ENCODE assay signal across 2 fruit fly cellular contexts in genomic region chr3L:17980772-17981492, dm6.
TF ChIP-seq lines count a peak whose summit lies in the region.

No protein-coding gene starts in this region.

TF ChIP-seq in whole organism, embryonic, 481 proteins besides CTCF, POLR2A, EP300 and RAD21 (continued from another document and continues in another):
- TF ChIP-seq CG17912 (GFP tag; optimal IDR thresholded peaks at IDR 0.05; lab: Kevin White, UChicago), result no peak
- peak; percentile 32; the same call in 1 of the 3 replicates for TF ChIP-seq row (GFP tag; IDR thresholded peaks at IDR 0.05; lab: Robert Waterston, UW)
- peak; percentile 35 for TF ChIP-seq CG1603 (tag; optimal IDR thresholded peaks at IDR 0.05; lab: Kevin White, UChicago)
- TF ChIP-seq gem (tag; optimal IDR thresholded peaks at IDR 0.05; lab: Kevin White, UChicago), result peak; percentile 57
- peak; percentile 9 for TF ChIP-seq Spps (tag; optimal IDR thresholded peaks at IDR 0.05; lab: Kevin White, UChicago)
- peak; percentile 18 for TF ChIP-seq CG17359 (tag; optimal IDR thresholded peaks at IDR 0.05; lab: Kevin White, UChicago)
- no peak for TF ChIP-seq Scr (GFP tag; IDR thresholded peaks at IDR 0.05; lab: Robert Waterston, UW; ENCODE audit: partially characterized antibody)
- TF ChIP-seq CG17328 (GFP tag; IDR thresholded peaks at IDR 0.05; lab: Robert Waterston, UW), result peak; percentile 9; the same call in 1 of the 2 replicates
- no peak for TF ChIP-seq HLH54F (GFP tag; optimal IDR thresholded peaks at IDR 0.05; lab: Kevin White, UChicago)
- no peak for TF ChIP-seq CG6654 (GFP tag; optimal IDR thresholded peaks at IDR 0.05; lab: Kevin White, UChicago)
- TF ChIP-seq CG8359 (GFP tag; optimal IDR thresholded peaks at IDR 0.05; lab: Kevin White, UChicago; ENCODE audit: borderline replicate concordance), result no peak
- no peak for TF ChIP-seq CG18619 (GFP tag; optimal IDR thresholded peaks at IDR 0.05; lab: Kevin White, UChicago)
- peak; percentile 18 for TF ChIP-seq CG17829 (tag; optimal IDR thresholded peaks at IDR 0.05; lab: Kevin White, UChicago)
- peak; percentile 47 for TF ChIP-seq Blimp-1 (GFP tag; optimal IDR thresholded peaks at IDR 0.05; lab: Kevin White, UChicago)
- no peak for TF ChIP-seq ssp (GFP tag; IDR thresholded peaks at IDR 0.05; lab: Robert Waterston, UW)
- peak in 1 of 3 experiments; percentile 47 for TF ChIP-seq lola (GFP tag; optimal IDR thresholded peaks at IDR 0.05; lab: Kevin White, UChicago)
- peak; percentile 35; the same call in 1 of the 2 replicates for TF ChIP-seq Xrp1 (GFP tag; IDR thresholded peaks at IDR 0.05; lab: Robert Waterston, UW)
- peak; percentile 77 for TF ChIP-seq sens (GFP tag; lab: Kevin White, UChicago)
- no peak for TF ChIP-seq her (GFP tag; optimal IDR thresholded peaks at IDR 0.05; lab: Kevin White, UChicago)
- TF ChIP-seq CoRest (tag; optimal IDR thresholded peaks at IDR 0.05; lab: Kevin White, UChicago), result peak; percentile 18
- peak; percentile 3 for TF ChIP-seq Xbp1 (GFP tag; optimal IDR thresholded peaks at IDR 0.05; lab: Kevin White, UChicago)
- TF ChIP-seq crol (GFP tag; IDR thresholded peaks at IDR 0.05; lab: Robert Waterston, UW), result 0 out of 2 replicates have a peak, but pooled peaks have one; percentile 8
- no peak for TF ChIP-seq Pdp1 (GFP tag; optimal IDR thresholded peaks at IDR 0.05; lab: Kevin White, UChicago)
- TF ChIP-seq Ptx1 (GFP tag; IDR thresholded peaks at IDR 0.05; lab: Robert Waterston, UW), result 0 out of 2 replicates have a peak, but pooled peaks have one; percentile 15
- TF ChIP-seq CG14965 (GFP tag; optimal IDR thresholded peaks at IDR 0.05; lab: Kevin White, UChicago; ENCODE audit: borderline replicate concordance), result peak; percentile 0
- no peak for TF ChIP-seq E2f2 (GFP tag; IDR thresholded peaks at IDR 0.05; lab: Robert Waterston, UW)
- peak; percentile 12 for TF ChIP-seq CG4424 (GFP tag; optimal IDR thresholded peaks at IDR 0.05; lab: Kevin White, UChicago)
- TF ChIP-seq nom (GFP tag; optimal IDR thresholded peaks at IDR 0.05; lab: Kevin White, UChicago), result no peak
- peak; percentile 35 for TF ChIP-seq nmo (GFP tag; optimal IDR thresholded peaks at IDR 0.05; lab: Kevin White, UChicago)
- TF ChIP-seq gcm (GFP tag; optimal IDR thresholded peaks at IDR 0.05; lab: Kevin White, UChicago), result no peak
- no peak for TF ChIP-seq Gug (GFP tag; IDR thresholded peaks at IDR 0.05; lab: Robert Waterston, UW)
- TF ChIP-seq CG4730 (GFP tag; IDR thresholded peaks at IDR 0.05; lab: Robert Waterston, UW), result no peak
- TF ChIP-seq CG10462 (GFP tag; optimal IDR thresholded peaks at IDR 0.05; lab: Kevin White, UChicago), result no peak
- no peak for TF ChIP-seq luna (GFP tag; optimal IDR thresholded peaks at IDR 0.05; lab: Kevin White, UChicago)
- no peak for TF ChIP-seq Abd-B (GFP tag; optimal IDR thresholded peaks at IDR 0.05; lab: Kevin White, UChicago)
- no peak for TF ChIP-seq h (optimal IDR thresholded peaks at IDR 0.05; lab: Kevin White, UChicago)
- TF ChIP-seq stc (GFP tag; IDR thresholded peaks at IDR 0.05; lab: Robert Waterston, UW), result no peak
- no peak for TF ChIP-seq ham (GFP tag; IDR thresholded peaks at IDR 0.05; lab: Robert Waterston, UW)
- peak; percentile 25 for TF ChIP-seq CG30403 (GFP tag; optimal IDR thresholded peaks at IDR 0.05; lab: Kevin White, UChicago)
- TF ChIP-seq CG16813 (GFP tag; IDR thresholded peaks at IDR 0.05; lab: Robert Waterston, UW; ENCODE audit: partially characterized antibody), result no peak
- TF ChIP-seq CG12659 (GFP tag; optimal IDR thresholded peaks at IDR 0.05; lab: Kevin White, UChicago), result no peak
- no peak for TF ChIP-seq CG9797 (GFP tag; optimal IDR thresholded peaks at IDR 0.05; lab: Kevin White, UChicago)
- TF ChIP-seq Hsf (GFP tag; optimal IDR thresholded peaks at IDR 0.05; lab: Kevin White, UChicago), result no peak
- TF ChIP-seq sc (optimal IDR thresholded peaks at IDR 0.05; lab: Kevin White, UChicago), result no peak
- TF ChIP-seq sc (GFP tag; optimal IDR thresholded peaks at IDR 0.05; lab: Kevin White, UChicago), result peak; percentile 32
- no peak for TF ChIP-seq tin (GFP tag; optimal IDR thresholded peaks at IDR 0.05; lab: Kevin White, UChicago)
- peak; percentile 33 for TF ChIP-seq CG10979 (tag; optimal IDR thresholded peaks at IDR 0.05; lab: Kevin White, UChicago)
- TF ChIP-seq Oli (tag; optimal IDR thresholded peaks at IDR 0.05; lab: Kevin White, UChicago), result peak; percentile 36
- no peak for TF ChIP-seq CG2199 (GFP tag; IDR thresholded peaks at IDR 0.05; lab: Robert Waterston, UW)
- TF ChIP-seq CG11504 (tag; optimal IDR thresholded peaks at IDR 0.05; lab: Kevin White, UChicago), result peak; percentile 40
- no peak for TF ChIP-seq Stat92E (GFP tag; optimal IDR thresholded peaks at IDR 0.05; lab: Kevin White, UChicago)
- TF ChIP-seq zf30C (GFP tag; optimal IDR thresholded peaks at IDR 0.05; lab: Kevin White, UChicago), result peak; percentile 30
- no peak for TF ChIP-seq Opbp (GFP tag; IDR thresholded peaks at IDR 0.05; lab: Robert Waterston, UW; ENCODE audit: partially characterized antibody)
- no peak for TF ChIP-seq ci (GFP tag; IDR thresholded peaks at IDR 0.05; lab: Robert Waterston, UW)
- TF ChIP-seq pros (GFP tag; optimal IDR thresholded peaks at IDR 0.05; lab: Kevin White, UChicago), result no peak
- TF ChIP-seq CG2678 (tag; optimal IDR thresholded peaks at IDR 0.05; lab: Kevin White, UChicago), result peak; percentile 31
- TF ChIP-seq NC2α (GFP tag; optimal IDR thresholded peaks at IDR 0.05; lab: Kevin White, UChicago), result no peak
- peak in 1 of 2 experiments; percentile 58 for TF ChIP-seq bsh (GFP tag; optimal IDR thresholded peaks at IDR 0.05; lab: Kevin White, UChicago)
- TF ChIP-seq az2 (GFP tag; optimal IDR thresholded peaks at IDR 0.05; lab: Kevin White, UChicago), result peak; percentile 25
- no peak for TF ChIP-seq Hand (GFP tag; optimal IDR thresholded peaks at IDR 0.05; lab: Kevin White, UChicago)
- peak; percentile 15 for TF ChIP-seq CG2875 (GFP tag; optimal IDR thresholded peaks at IDR 0.05; lab: Kevin White, UChicago)
- peak; percentile 21 for TF ChIP-seq dmrt99B (tag; optimal IDR thresholded peaks at IDR 0.05; lab: Kevin White, UChicago)
- TF ChIP-seq dmrt11E (tag; optimal IDR thresholded peaks at IDR 0.05; lab: Kevin White, UChicago), result peak; percentile 19
- TF ChIP-seq CG9727 (GFP tag; optimal IDR thresholded peaks at IDR 0.05; lab: Kevin White, UChicago), result peak; percentile 10
- TF ChIP-seq Hr3 (GFP tag; optimal IDR thresholded peaks at IDR 0.05; lab: Kevin White, UChicago), result peak; percentile 21
- TF ChIP-seq CG17385 (GFP tag; optimal IDR thresholded peaks at IDR 0.05; lab: Kevin White, UChicago), result peak; percentile 11

TF ChIP-seq in whole organism, prepupa, 60 proteins besides CTCF, POLR2A, EP300 and RAD21 (continued from another document):
- TF ChIP-seq CG4318 (GFP tag; optimal IDR thresholded peaks at IDR 0.05; lab: Kevin White, UChicago) (peak; percentile 83), CG11294 (GFP tag; IDR thresholded peaks at IDR 0.05; lab: Robert Waterston, UW) (peak; percentile 71), Eip93F (GFP tag; optimal IDR thresholded peaks at IDR 0.05; lab: Kevin White, UChicago) (no peak), CG11762 (GFP tag; optimal IDR thresholded peaks at IDR 0.05; lab: Kevin White, UChicago; ENCODE audit: insufficient read depth) (peak; percentile 33), CG16779 (tag; optimal IDR thresholded peaks at IDR 0.05; lab: Kevin White, UChicago) (no peak), Sox14 (GFP tag; optimal IDR thresholded peaks at IDR 0.05; lab: Kevin White, UChicago) (peak; percentile 37), Gug (GFP tag; IDR thresholded peaks at IDR 0.05; lab: Robert Waterston, UW) (peak; percentile 82), topi (GFP tag; optimal IDR thresholded peaks at IDR 0.05; lab: Kevin White, UChicago) (no peak), CG6854 (GFP tag; optimal IDR thresholded peaks at IDR 0.05; lab: Kevin White, UChicago) (no peak), CG3919 (GFP tag; optimal IDR thresholded peaks at IDR 0.05; lab: Kevin White, UChicago) (peak; percentile 48), Met (GFP tag; optimal IDR thresholded peaks at IDR 0.05; lab: Kevin White, UChicago) (no peak), Hr38 (GFP tag; optimal IDR thresholded peaks at IDR 0.05; lab: Kevin White, UChicago) (no peak), CG11902 (GFP tag; optimal IDR thresholded peaks at IDR 0.05; lab: Kevin White, UChicago) (no peak), fkh (GFP tag; optimal IDR thresholded peaks at IDR 0.05; lab: Kevin White, UChicago) (peak; percentile 3), eg (GFP tag; IDR thresholded peaks at IDR 0.05; lab: Robert Waterston, UW) (peak; percentile 86), dac (GFP tag; optimal IDR thresholded peaks at IDR 0.05; lab: Kevin White, UChicago) (peak; percentile 67), Sox15 (GFP tag; optimal IDR thresholded peaks at IDR 0.05; lab: Kevin White, UChicago) (no peak), net (GFP tag; optimal IDR thresholded peaks at IDR 0.05; lab: Kevin White, UChicago) (peak; percentile 36), cyc (GFP tag; optimal IDR thresholded peaks at IDR 0.05; lab: Kevin White, UChicago) (no peak), CG10631 (GFP tag; optimal IDR thresholded peaks at IDR 0.05; lab: Kevin White, UChicago) (peak; percentile 30), pdm3 (GFP tag; optimal IDR thresholded peaks at IDR 0.05; lab: Kevin White, UChicago) (peak; percentile 59), CG34406 (GFP tag; optimal IDR thresholded peaks at IDR 0.05; lab: Kevin White, UChicago) (no peak), Blimp-1 (GFP tag; optimal IDR thresholded peaks at IDR 0.05; lab: Kevin White, UChicago) (no peak), OdsH (GFP tag; optimal IDR thresholded peaks at IDR 0.05; lab: Kevin White, UChicago) (peak; percentile 65), CG6276 (GFP tag; optimal IDR thresholded peaks at IDR 0.05; lab: Kevin White, UChicago) (peak; percentile 88), esn (GFP tag; optimal IDR thresholded peaks at IDR 0.05; lab: Kevin White, UChicago) (no peak), fd59A (GFP tag; optimal IDR thresholded peaks at IDR 0.05; lab: Kevin White, UChicago) (no peak), salr (GFP tag; optimal IDR thresholded peaks at IDR 0.05; lab: Kevin White, UChicago) (peak in 1 of 2 experiments; percentile 67), Hr4 (GFP tag; optimal IDR thresholded peaks at IDR 0.05; lab: Kevin White, UChicago) (peak; percentile 89), CG6163 (GFP tag; IDR thresholded peaks at IDR 0.05; lab: Robert Waterston, UW) (peak; percentile 74), Smox (GFP tag; optimal IDR thresholded peaks at IDR 0.05; lab: Kevin White, UChicago) (no peak), vri (GFP tag; optimal IDR thresholded peaks at IDR 0.05; lab: Kevin White, UChicago) (no peak), Ets21C (GFP tag; optimal IDR thresholded peaks at IDR 0.05; lab: Kevin White, UChicago) (no peak), CG32006 (GFP tag; optimal IDR thresholded peaks at IDR 0.05; lab: Kevin White, UChicago) (peak; percentile 93), CG7368 (GFP tag; optimal IDR thresholded peaks at IDR 0.05; lab: Kevin White, UChicago) (no peak)
